Worm (Caenorhabditis elegans): ENCODE data around the gene agxt-1.

- TF ChIP-seq pag-3 (tag; optimal IDR thresholded peaks at IDR 0.05; ENCODE audit: borderline replicate concordance) (no peak), ets-4 (tag; optimal IDR thresholded peaks at IDR 0.05) (no peak), ceh-24 (tag; optimal IDR thresholded peaks at IDR 0.05) (no peak), pat-9 (tag; optimal IDR thresholded peaks at IDR 0.05) (no peak), ceh-30 (tag; optimal IDR thresholded peaks at IDR 0.05) (no peak), nhr-11 (tag; optimal IDR thresholded peaks at IDR 0.05) (no peak), C38D4.7 (GFP tag; optimal IDR thresholded peaks at IDR 0.05) (no peak), tbx-7 (tag; optimal IDR thresholded peaks at IDR 0.05) (no peak), gmeb-2 (tag; optimal IDR thresholded peaks at IDR 0.05) (no peak)
These were observed 31.7 kb upstream of the agxt-1 start for ce11 chrII:8813659-8814058.
